Fruit fly (Drosophila melanogaster): ENCODE results near the gene Cpr12A.

DNA sequence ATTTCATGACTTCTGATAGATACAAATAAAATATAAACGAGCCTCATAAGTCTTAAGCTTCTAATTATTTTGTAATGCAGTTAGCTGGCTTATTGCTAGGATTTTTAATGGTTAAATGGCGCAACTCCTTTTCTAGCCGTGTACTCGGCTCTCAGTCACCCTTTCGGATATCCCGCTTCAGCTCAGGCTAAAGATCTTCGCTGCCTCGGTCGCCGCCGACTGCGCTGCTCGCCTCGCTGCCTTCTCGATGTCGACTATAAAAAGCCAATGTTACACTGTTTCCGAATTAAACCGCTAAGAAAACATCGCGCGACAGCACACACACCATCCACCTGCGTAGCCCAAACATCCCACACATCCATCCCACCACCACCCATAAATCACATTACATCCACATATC is at the start of gene Cpr12A:
- no peak for TF ChIP-seq dl (GFP tag; optimal IDR thresholded peaks at IDR 0.05; ENCODE audit: insufficient read depth in 1 of 2, partially characterized antibody in 2 of 2)
- peak in 1 of 2 experiments; percentile 46 for TF ChIP-seq foxo (GFP tag; optimal IDR thresholded peaks at IDR 0.05)
- TF ChIP-seq sage (GFP tag; optimal IDR thresholded peaks at IDR 0.05), result no peak
- no peak for TF ChIP-seq N (GFP tag; optimal IDR thresholded peaks at IDR 0.05)
- TF ChIP-seq Hr83 (GFP tag; optimal IDR thresholded peaks at IDR 0.05; ENCODE audit: poor library complexity, severe bottlenecking), result no peak
- no peak for TF ChIP-seq Hr78 (GFP tag; optimal IDR thresholded peaks at IDR 0.05)
- TF ChIP-seq psq (GFP tag; optimal IDR thresholded peaks at IDR 0.05), result peak; percentile 23
- TF ChIP-seq Abd-B (GFP tag; optimal IDR thresholded peaks at IDR 0.05), result no peak

Measured in whole organism, wandering third instar larva.